Worm (Caenorhabditis elegans) whole organism, L4/young adult: Measurements from ENCODE around the gene tut-2.

Experiments used
- W03F9.2 ChIP-seq: fragments of 150-350 bp; optimal IDR thresholded peaks from 2 replicates; lab custom pipeline; 2014; ENCODE audit warnings: missing biosample characterization, missing genetic modification characterization
- him-1 ChIP-seq: sonication (generic microtip); optimal IDR thresholded peaks from 2 replicates; lab custom pipeline; 2016; ENCODE audit warnings: missing genotype, missing genetic modification reagents, missing genetic modification characterization, missing compliant biosample characterization

- TF ChIP-seq W03F9.2 (tag; lab: Kevin White, UChicago) (peak; percentile 32), him-1 (tag; lab: Kevin White, UChicago) (no peak)
Observed at ce11 chrV:10661417-10661945, 3.4 kb downstream of the tut-2 start, which contains the start of gene sqv-4.
